Worm (Caenorhabditis elegans): Measurements from ENCODE around the gene ppat-1.

ppat-1 gene

ce11 chrIII:4666753-4667400, 22.2 kb upstream of the ppat-1 start:
- TF ChIP-seq tbx-8 (GFP tag; optimal IDR thresholded peaks at IDR 0.05) (no peak), lin-13 (tag; optimal IDR thresholded peaks at IDR 0.05) (peak; percentile 54), ceh-43 (GFP tag; optimal IDR thresholded peaks at IDR 0.05) (peak; percentile 40), drap-1 (GFP tag; optimal IDR thresholded peaks at IDR 0.05) (peak; percentile 53), cnd-1 (tag; optimal IDR thresholded peaks at IDR 0.05) (peak; percentile 47), zip-8 (tag; optimal IDR thresholded peaks at IDR 0.05) (no peak), hlh-1 (tag; optimal IDR thresholded peaks at IDR 0.05) (peak; percentile 84), mep-1 (tag; optimal IDR thresholded peaks at IDR 0.05) (peak; percentile 41), sptf-1 (tag; optimal IDR thresholded peaks at IDR 0.05) (peak; percentile 42), mab-5 (tag; optimal IDR thresholded peaks at IDR 0.05) (no peak), M03D4.4 (tag; optimal IDR thresholded peaks at IDR 0.05) (peak; percentile 38), bed-3 (GFP tag; optimal IDR thresholded peaks at IDR 0.05) (no peak), unc-62 (GFP tag; optimal IDR thresholded peaks at IDR 0.05) (peak; percentile 73), ztf-11 (tag; optimal IDR thresholded peaks at IDR 0.05) (no peak), ham-2 (GFP tag; optimal IDR thresholded peaks at IDR 0.05) (peak; percentile 62), lsy-2 (tag; optimal IDR thresholded peaks at IDR 0.05) (peak; percentile 41), ces-1 (GFP tag; optimal IDR thresholded peaks at IDR 0.05) (peak; percentile 55), blmp-1 (tag; optimal IDR thresholded peaks at IDR 0.05) (no peak), unc-120 (tag; optimal IDR thresholded peaks at IDR 0.05; ENCODE audit: poor library complexity, severe bottlenecking) (peak; percentile 96), nhr-12 (tag; optimal IDR thresholded peaks at IDR 0.05) (peak; percentile 1), ceh-39 (tag; optimal IDR thresholded peaks at IDR 0.05) (peak; percentile 3), pha-4 (tag; optimal IDR thresholded peaks at IDR 0.05) (peak; percentile 27)

- TF ChIP-seq flh-1 (GFP tag; optimal IDR thresholded peaks at IDR 0.05) (no peak), sem-2 (GFP tag; optimal IDR thresholded peaks at IDR 0.05) (no peak), nhr-12 (tag; optimal IDR thresholded peaks at IDR 0.05) (no peak), pha-4 (tag; optimal IDR thresholded peaks at IDR 0.05) (no peak), mab-5 (tag; optimal IDR thresholded peaks at IDR 0.05) (no peak), unc-39 (tag; optimal IDR thresholded peaks at IDR 0.05) (no peak), elt-1 (tag; optimal IDR thresholded peaks at IDR 0.05; ENCODE audit: borderline replicate concordance, insufficient read depth) (no peak), nhr-2 (tag; optimal IDR thresholded peaks at IDR 0.05) (no peak), zip-8 (tag; optimal IDR thresholded peaks at IDR 0.05) (no peak), mep-1 (tag; optimal IDR thresholded peaks at IDR 0.05) (no peak), M03D4.4 (tag; optimal IDR thresholded peaks at IDR 0.05) (no peak), ces-1 (GFP tag; optimal IDR thresholded peaks at IDR 0.05) (no peak), nhr-28 (tag; optimal IDR thresholded peaks at IDR 0.05) (no peak), cnd-1 (tag; optimal IDR thresholded peaks at IDR 0.05) (no peak), lin-32 (GFP tag; optimal IDR thresholded peaks at IDR 0.05) (no peak)
Measured at ce11 chrIII:4668073-4668472, 21.0 kb upstream of the ppat-1 start.

ce11 chrIII:4671491-4671890, 17.6 kb upstream of the ppat-1 start, which contains the start of gene T23F11.11:
TSS of gene T23F11.11 (minus strand) at chrIII:4671591.
- no peak for TF ChIP-seq ham-2 (GFP tag; optimal IDR thresholded peaks at IDR 0.05)

ce11 chrIII:4671949-4672348, 17.1 kb upstream of the ppat-1 start, which contains the start of gene srg-13:
TSS of gene srg-13 (plus strand) at chrIII:4672249.
- no peak for TF ChIP-seq bed-3 (GFP tag; optimal IDR thresholded peaks at IDR 0.05)
- no peak for TF ChIP-seq lsy-2 (tag; optimal IDR thresholded peaks at IDR 0.05)
- no peak for TF ChIP-seq flh-1 (GFP tag; optimal IDR thresholded peaks at IDR 0.05)
- no peak for TF ChIP-seq hlh-1 (tag; optimal IDR thresholded peaks at IDR 0.05)
- TF ChIP-seq mls-2 (tag; optimal IDR thresholded peaks at IDR 0.05), result no peak
- no peak for TF ChIP-seq cnd-1 (tag; optimal IDR thresholded peaks at IDR 0.05)
- no peak for TF ChIP-seq sem-2 (GFP tag; optimal IDR thresholded peaks at IDR 0.05)
- TF ChIP-seq nhr-12 (tag; optimal IDR thresholded peaks at IDR 0.05), result no peak
- TF ChIP-seq ceh-43 (GFP tag; optimal IDR thresholded peaks at IDR 0.05), result no peak
- TF ChIP-seq unc-39 (tag; optimal IDR thresholded peaks at IDR 0.05), result no peak
- TF ChIP-seq ztf-11 (tag; optimal IDR thresholded peaks at IDR 0.05), result no peak
- no peak for TF ChIP-seq elt-3 (tag; optimal IDR thresholded peaks at IDR 0.05)
- TF ChIP-seq pha-4 (tag; optimal IDR thresholded peaks at IDR 0.05), result no peak
- TF ChIP-seq ham-2 (GFP tag; optimal IDR thresholded peaks at IDR 0.05), result no peak
- no peak for TF ChIP-seq nhr-2 (tag; optimal IDR thresholded peaks at IDR 0.05)
- no peak for TF ChIP-seq snpc-4 (tag; optimal IDR thresholded peaks at IDR 0.05)
- no peak for TF ChIP-seq nhr-28 (tag; optimal IDR thresholded peaks at IDR 0.05)

Measured in whole organism, mixed stage, embryonic.